Fruit fly (Drosophila melanogaster): ENCODE results near the gene CDK2AP1.
A peak's percentile ranks its signal among the peaks of the same experiment; 100 is the strongest.

CDK2AP1 gene

DNA sequence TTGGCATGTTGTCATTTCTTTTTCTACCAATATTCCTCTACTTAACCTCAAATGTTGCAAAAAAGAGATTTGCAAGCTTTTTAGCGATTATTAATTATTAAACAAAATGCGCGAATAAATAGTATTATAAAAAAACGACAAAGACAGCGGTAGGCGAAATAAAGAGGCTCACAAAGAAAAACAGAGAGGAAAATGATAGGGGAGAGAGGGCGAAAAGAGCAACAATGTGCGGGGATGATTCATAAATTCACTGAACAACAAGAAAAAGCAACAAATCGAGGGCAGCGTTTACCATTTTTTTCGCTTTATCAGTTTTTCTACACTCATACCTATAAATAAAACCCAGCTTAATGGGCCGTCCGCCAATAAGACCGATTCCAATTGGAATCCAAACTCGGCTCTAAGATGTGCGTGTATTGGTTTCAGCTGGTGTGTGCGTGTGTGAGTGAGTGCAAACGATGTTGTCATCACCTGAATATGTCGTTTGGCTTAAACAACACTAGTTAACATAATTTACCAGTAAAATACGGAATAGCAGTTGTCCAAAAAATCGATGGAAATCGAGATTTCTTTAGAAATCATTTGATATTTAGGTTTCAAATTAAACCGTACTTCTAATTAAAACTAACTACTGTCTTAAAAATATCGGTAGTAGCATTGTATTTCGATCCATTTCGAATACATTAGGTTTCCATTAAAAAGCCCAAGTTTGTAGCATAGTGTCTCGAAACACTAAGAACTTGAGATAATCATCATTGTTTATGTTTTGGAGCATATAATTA is 18.3 kb downstream of the CDK2AP1 start (continued):
- peak; percentile 36 for TF ChIP-seq CG13424 (tag; optimal IDR thresholded peaks at IDR 0.05)
- no peak for TF ChIP-seq Xrp1 (GFP tag; IDR thresholded peaks at IDR 0.05)
- no peak for TF ChIP-seq HLH3B (GFP tag; IDR thresholded peaks at IDR 0.05)
- TF ChIP-seq CG10321 (GFP tag; IDR thresholded peaks at IDR 0.05), result no peak
- no peak for TF ChIP-seq sisA (GFP tag; IDR thresholded peaks at IDR 0.05)
- TF ChIP-seq CG15269 (tag; optimal IDR thresholded peaks at IDR 0.05), result no peak
- TF ChIP-seq Lim3 (GFP tag; IDR thresholded peaks at IDR 0.05), result no peak
- TF ChIP-seq CG4707 (GFP tag; optimal IDR thresholded peaks at IDR 0.05), result no peak
- peak; percentile 13 for TF ChIP-seq CG10267 (tag; optimal IDR thresholded peaks at IDR 0.05)
- no peak for TF ChIP-seq CG3995 (GFP tag; optimal IDR thresholded peaks at IDR 0.05)
- TF ChIP-seq CG15479 (GFP tag; optimal IDR thresholded peaks at IDR 0.05), result no peak
- TF ChIP-seq HLH4C (GFP tag; IDR thresholded peaks at IDR 0.05; ENCODE audit: partially characterized antibody), result no peak
- no peak for TF ChIP-seq emc (GFP tag; optimal IDR thresholded peaks at IDR 0.05)
- TF ChIP-seq lmd (GFP tag; IDR thresholded peaks at IDR 0.05), result peak; percentile 7; the same call in 1 of the 2 replicates
- no peak for TF ChIP-seq yki (optimal IDR thresholded peaks at IDR 0.05)
- no peak for TF ChIP-seq luna (GFP tag; optimal IDR thresholded peaks at IDR 0.05)
- no peak for TF ChIP-seq CG7987 (GFP tag; optimal IDR thresholded peaks at IDR 0.05)
- no peak for TF ChIP-seq CG2129 (GFP tag; IDR thresholded peaks at IDR 0.05; ENCODE audit: partially characterized antibody)
- TF ChIP-seq hb (GFP tag; IDR thresholded peaks at IDR 0.05; ENCODE audit: partially characterized antibody), result no peak
- no peak for TF ChIP-seq Max (GFP tag; optimal IDR thresholded peaks at IDR 0.05)
- TF ChIP-seq lola (GFP tag; optimal IDR thresholded peaks at IDR 0.05), result no peak
- TF ChIP-seq sqz (GFP tag; optimal IDR thresholded peaks at IDR 0.05), result no peak
- no peak for TF ChIP-seq CG3838 (GFP tag; optimal IDR thresholded peaks at IDR 0.05)
- no peak for TF ChIP-seq Hr78 (GFP tag; optimal IDR thresholded peaks at IDR 0.05)
- no peak for TF ChIP-seq CG3847 (GFP tag; IDR thresholded peaks at IDR 0.05)
- no peak for TF ChIP-seq CG30020 (tag; optimal IDR thresholded peaks at IDR 0.05)
- no peak for TF ChIP-seq B-H2 (GFP tag; optimal IDR thresholded peaks at IDR 0.05)
- TF ChIP-seq bsh (GFP tag; optimal IDR thresholded peaks at IDR 0.05), result no peak
- no peak for TF ChIP-seq so (GFP tag; IDR thresholded peaks at IDR 0.05)
- TF ChIP-seq salm (tag; optimal IDR thresholded peaks at IDR 0.05), result no peak
- TF ChIP-seq sens (GFP tag), result peak; percentile 2
- TF ChIP-seq CG13296 (GFP tag; optimal IDR thresholded peaks at IDR 0.05), result no peak
- no peak for TF ChIP-seq rib (GFP tag; IDR thresholded peaks at IDR 0.05)
- no peak for TF ChIP-seq Atf-2 (GFP tag; optimal IDR thresholded peaks at IDR 0.05)
- TF ChIP-seq CG6272 (GFP tag; IDR thresholded peaks at IDR 0.05), result no peak
- no peak for TF ChIP-seq CG9215 (GFP tag; IDR thresholded peaks at IDR 0.05)
- TF ChIP-seq dmrt99B (tag; optimal IDR thresholded peaks at IDR 0.05), result peak; percentile 19
- peak; percentile 4 for TF ChIP-seq CG9817 (tag; optimal IDR thresholded peaks at IDR 0.05)
- no peak for TF ChIP-seq CG17829 (tag; optimal IDR thresholded peaks at IDR 0.05)
- TF ChIP-seq H2.0 (GFP tag; IDR thresholded peaks at IDR 0.05), result no peak
- TF ChIP-seq unc-4 (GFP tag; IDR thresholded peaks at IDR 0.05; ENCODE audit: partially characterized antibody), result no peak
- no peak for TF ChIP-seq CG16863 (GFP tag; optimal IDR thresholded peaks at IDR 0.05)
- TF ChIP-seq tgo (GFP tag; IDR thresholded peaks at IDR 0.05), result no peak; the same call in 2 of the 3 replicates
- no peak for TF ChIP-seq ranshi (GFP tag; IDR thresholded peaks at IDR 0.05)
- no peak for TF ChIP-seq ind (GFP tag; optimal IDR thresholded peaks at IDR 0.05)
- TF ChIP-seq Atf3 (GFP tag; optimal IDR thresholded peaks at IDR 0.05), result no peak
- no peak for TF ChIP-seq Fer3 (tag; optimal IDR thresholded peaks at IDR 0.05)
- TF ChIP-seq CG32772 (GFP tag; IDR thresholded peaks at IDR 0.05), result no peak
- no peak for TF ChIP-seq CG17328 (GFP tag; IDR thresholded peaks at IDR 0.05)
- TF ChIP-seq fd64A (GFP tag; optimal IDR thresholded peaks at IDR 0.05), result no peak

All from whole organism, embryonic.